Worm (Caenorhabditis elegans) whole organism, midembryonic: ENCODE measurements around the gene nhr-93.
"Not testable (repeated sequence)": the region's sequence is repeated elsewhere in the genome, so short reads cannot be mapped to it uniquely, and the experiment has no call there.

Source experiments
- T22C8.4 ChIP-seq: fragments of 200-800 bp; sonication (Bioruptor generic); IDR thresholded peaks from 2 replicates; pipeline ENCODE4 v1.3.6; 2022; ENCODE audit warnings: missing genetic modification characterization, missing compliant biosample characterization
- flt-1 ChIP-seq: fragments of 200-800 bp; sonication (Bioruptor generic); IDR thresholded peaks from 2 replicates; pipeline ENCODE4 v1.3.6; 2022; ENCODE audit warnings: missing genetic modification characterization, missing compliant biosample characterization
- klf-2 ChIP-seq: fragments of 200-800 bp; sonication (Bioruptor generic); conservative IDR thresholded peaks from 2 replicates; pipeline ENCODE4 v1.3.6; 2022; ENCODE audit warnings: missing genetic modification reagents, missing genetic modification characterization, missing compliant biosample characterization
- ztf-23 ChIP-seq: fragments of 200-800 bp; sonication (Bioruptor generic); IDR thresholded peaks from 2 replicates; pipeline ENCODE4 v1.3.6; 2022; ENCODE audit warnings: missing genetic modification reagents, missing genetic modification characterization, missing compliant biosample characterization
- ztf-29 ChIP-seq: fragments of 200-800 bp; sonication (Bioruptor generic); IDR thresholded peaks from 2 replicates; pipeline ENCODE4 v1.3.6; 2022; ENCODE audit warnings: missing genetic modification reagents, missing genetic modification characterization, missing compliant biosample characterization

DNA sequence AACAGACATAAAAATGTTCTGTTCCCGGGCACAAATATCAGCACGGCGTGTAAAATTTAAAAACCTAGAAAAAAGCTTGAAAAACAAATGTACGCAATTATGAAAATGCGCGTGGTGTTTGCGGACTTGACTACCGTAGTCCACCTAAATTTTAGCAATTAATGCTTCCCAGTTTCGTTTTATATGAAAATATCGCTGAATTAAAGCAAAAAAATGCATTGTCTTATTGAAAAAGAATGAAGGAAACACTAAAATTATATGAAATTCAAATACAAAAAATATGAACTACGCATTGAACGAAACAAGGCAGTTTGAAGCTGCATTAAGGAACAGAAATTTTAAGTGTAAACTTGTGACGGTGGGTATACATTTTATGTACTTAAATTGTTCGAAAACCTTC, 32.0 kb downstream of the nhr-93 start, which contains the start of gene ugt-64:
- not testable (repeated sequence) for TF ChIP-seq T22C8.4 (GFP tag; lab: Robert Waterston, UW); klf-2; ztf-29 (GFP tag; lab: Robert Waterston, UW); ztf-23 (GFP tag; lab: Robert Waterston, UW); flt-1 (GFP tag; lab: Robert Waterston, UW)
